Worm (Caenorhabditis elegans) whole organism, dauer: ENCODE results near the gene irld-6.

Experiments used
- unc-62 ChIP-seq: sonication (generic microtip); optimal IDR thresholded peaks from 2 replicates; lab custom pipeline; 2017; ENCODE audit warnings: missing biosample characterization, missing genetic modification reagents, missing genetic modification characterization

Gene irld-6

DNA sequence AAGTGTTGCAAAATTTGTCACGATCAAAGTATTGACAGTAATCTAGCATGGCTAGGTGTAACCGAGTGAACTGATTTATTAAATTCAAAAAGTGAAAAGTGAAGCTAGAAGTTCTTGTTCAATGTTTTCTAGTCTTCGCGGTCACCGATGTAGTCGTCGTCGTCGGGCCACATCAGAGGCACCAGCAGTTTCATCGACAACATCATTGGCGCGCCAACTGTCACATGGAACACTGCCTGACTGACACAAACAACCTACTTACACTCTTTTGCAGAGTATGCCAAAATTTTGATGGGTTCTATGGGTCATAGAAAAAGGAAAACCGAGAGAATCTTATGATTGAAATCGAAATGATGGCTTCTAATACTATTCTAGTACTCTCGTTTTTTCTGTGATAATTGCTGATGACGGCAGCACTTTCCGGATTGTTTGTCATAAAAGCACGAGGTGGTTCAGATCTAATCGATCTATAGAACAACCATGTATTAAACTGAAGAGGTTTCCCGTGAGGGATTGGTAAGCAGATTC is 31.1 kb downstream of the irld-6 start:
- no peak for TF ChIP-seq unc-62 (GFP tag; lab: Kevin White, UChicago)

ce11 chrV:10724472-10724871 is 32.1 kb downstream of the irld-6 start:
- TF ChIP-seq unc-62 (GFP tag; lab: Kevin White, UChicago) = no peak

- TF ChIP-seq unc-62 (GFP tag; lab: Kevin White, UChicago) = no peak
Observed at ce11 chrV:10723583-10723982, 33.0 kb downstream of the irld-6 start.

DNA sequence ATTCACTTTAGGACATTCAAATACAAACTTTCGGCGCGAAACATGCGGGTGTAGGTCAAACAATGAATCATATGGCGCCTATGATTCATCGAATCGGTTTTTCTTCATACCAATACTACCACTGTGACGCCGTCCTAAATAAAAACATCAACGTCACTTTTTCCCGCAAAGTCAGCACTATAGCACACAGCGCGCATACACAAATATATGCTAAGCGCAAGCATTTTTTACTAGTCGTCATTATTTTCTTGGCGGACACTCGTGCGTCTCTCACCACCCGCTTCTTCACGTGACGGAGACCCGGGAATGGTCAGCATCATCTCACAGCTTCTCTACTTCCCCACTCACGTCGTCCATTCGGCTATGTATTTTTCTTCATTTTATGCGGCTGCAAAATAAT is 33.4 kb downstream of the irld-6 start:
- TF ChIP-seq unc-62 (GFP tag; lab: Kevin White, UChicago) = no peak

- no peak for TF ChIP-seq unc-62 (GFP tag; lab: Kevin White, UChicago)
Observed at ce11 chrV:10722595-10722994, 34.0 kb downstream of the irld-6 start.

DNA sequence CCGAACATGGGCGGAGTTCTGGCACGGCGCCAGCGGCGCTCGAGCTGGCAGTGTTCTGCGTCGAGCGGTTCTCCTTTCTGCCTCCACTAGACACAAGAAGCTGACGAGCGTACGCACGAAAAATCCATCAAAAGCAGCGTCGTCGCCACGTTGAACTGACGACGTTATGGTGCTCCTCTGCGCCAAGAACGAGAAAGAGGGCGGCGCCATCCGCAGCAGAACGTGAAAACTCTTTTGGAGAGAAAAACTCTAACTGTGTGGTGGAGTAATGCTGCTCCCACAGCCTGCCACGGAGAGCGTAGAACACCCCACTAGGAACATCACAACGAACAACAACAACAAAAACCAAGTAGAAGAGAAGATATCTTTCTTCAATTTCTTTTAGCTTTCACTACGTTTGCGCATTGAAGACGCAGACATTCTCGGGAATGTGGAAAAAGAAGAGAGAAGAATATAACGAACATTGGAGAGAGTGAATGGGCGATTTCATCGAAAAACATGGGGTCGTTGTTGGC is 34.6 kb downstream of the irld-6 start:
- no peak for TF ChIP-seq unc-62 (GFP tag; lab: Kevin White, UChicago)

DNA sequence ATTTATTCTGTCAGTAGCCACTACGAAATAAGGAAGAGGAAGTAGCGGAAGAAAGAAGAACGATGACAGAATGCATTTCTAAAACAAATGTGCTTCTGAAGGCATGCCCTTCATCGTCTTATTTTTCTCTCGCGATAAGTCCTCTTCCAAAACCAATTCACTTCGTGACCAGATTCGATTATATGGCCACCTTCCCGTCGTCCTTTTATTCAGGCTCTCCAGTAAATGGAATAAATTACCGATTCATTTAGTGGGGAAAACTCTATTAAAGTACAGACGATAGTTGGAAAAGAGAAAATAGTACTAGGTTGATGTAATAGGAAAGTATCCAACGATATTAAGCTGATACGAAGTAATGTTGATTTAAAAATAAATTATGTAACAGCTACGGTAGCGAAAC is 35.3 kb downstream of the irld-6 start:
- TF ChIP-seq unc-62 (GFP tag; lab: Kevin White, UChicago) = no peak

DNA sequence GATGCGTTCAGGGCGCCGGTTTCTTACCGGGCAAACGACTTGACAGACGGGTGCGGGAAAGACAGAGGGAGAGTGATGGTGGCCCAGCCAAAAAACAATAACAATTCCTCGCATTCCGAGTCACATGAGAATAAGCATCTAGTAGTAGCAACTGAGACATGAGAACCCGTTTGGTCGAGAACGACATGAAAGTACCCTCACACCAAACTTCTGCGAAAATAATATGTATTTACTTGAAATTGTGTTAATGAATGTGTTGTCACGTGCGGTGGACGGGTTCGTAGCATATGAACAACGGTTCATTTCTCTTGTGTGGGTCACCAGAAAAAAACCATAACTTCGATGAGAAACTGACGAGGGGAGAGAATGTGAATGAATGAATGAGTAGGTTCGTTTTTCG is 35.7 kb downstream of the irld-6 start:
- TF ChIP-seq unc-62 (GFP tag; lab: Kevin White, UChicago) = no peak

ce11 chrV:10720303-10720847 is 36.2 kb downstream of the irld-6 start:
- TF ChIP-seq unc-62 (GFP tag; lab: Kevin White, UChicago) = no peak

ce11 chrV:10719833-10720170 is 36.8 kb downstream of the irld-6 start:
- TF ChIP-seq unc-62 (GFP tag; lab: Kevin White, UChicago) = no peak

ce11 chrV:10719019-10719832 is 37.4 kb downstream of the irld-6 start:
- TF ChIP-seq unc-62 (GFP tag; lab: Kevin White, UChicago) = no peak

- no peak for TF ChIP-seq unc-62 (GFP tag; lab: Kevin White, UChicago)
Observed at ce11 chrV:10718037-10718436, 38.6 kb downstream of the irld-6 start.

DNA sequence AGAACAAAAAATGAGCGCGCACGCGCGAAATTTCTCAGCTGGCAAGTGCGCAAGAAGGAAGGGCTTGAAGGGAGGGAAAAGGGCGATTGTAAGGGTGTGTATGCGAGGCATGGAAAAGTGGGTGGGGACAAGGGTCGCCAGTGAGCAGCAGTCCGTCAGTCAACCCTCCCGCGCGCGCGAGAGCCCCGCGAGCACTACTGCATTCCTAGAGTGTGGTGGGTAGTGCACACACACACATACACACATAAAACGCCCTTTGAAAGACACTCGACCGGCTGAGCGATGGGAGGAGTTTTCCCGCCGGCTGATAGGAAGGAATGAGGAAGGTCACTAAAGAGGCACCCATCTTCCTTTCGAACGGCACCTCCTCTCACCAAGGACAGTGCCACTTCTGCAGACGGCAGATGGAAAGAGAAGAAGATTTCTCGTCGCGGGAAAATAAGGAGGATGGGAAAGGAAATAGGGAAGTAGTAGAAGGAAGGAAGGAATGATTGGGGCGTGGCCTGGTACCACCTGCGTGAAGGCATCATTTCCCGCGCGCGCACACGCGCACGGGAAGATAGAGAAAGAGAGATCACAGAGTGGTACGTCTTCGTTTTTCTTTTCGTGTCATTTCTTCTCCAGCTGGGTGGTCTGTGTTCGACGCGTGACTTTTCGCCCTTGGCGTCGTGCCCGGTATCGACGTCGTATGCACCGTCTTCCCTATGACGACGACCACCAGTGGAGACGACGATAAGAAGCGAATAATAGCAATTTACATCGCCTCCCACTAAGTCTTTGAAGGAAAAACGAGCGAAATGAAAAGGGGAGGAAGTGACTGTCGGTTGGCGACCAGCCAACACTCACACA is 39.5 kb downstream of the irld-6 start:
- TF ChIP-seq unc-62 (GFP tag; lab: Kevin White, UChicago) = no peak

ce11 chrV:10715158-10716152 is 41.1 kb downstream of the irld-6 start:
- TF ChIP-seq unc-62 (GFP tag; lab: Kevin White, UChicago) = no peak

- no peak for TF ChIP-seq unc-62 (GFP tag; lab: Kevin White, UChicago)
Observed at ce11 chrV:10714630-10715029, 42.0 kb downstream of the irld-6 start.
